Worm (Caenorhabditis elegans) whole organism, young adult: ENCODE data around the gene nhr-269.

Experiments
- B0019.2 ChIP-seq: fragments of 200-800 bp; sonication (Bioruptor generic); conservative IDR thresholded peaks from 2 replicates; pipeline ENCODE4 v1.3.6; 2022; ENCODE audit warnings: missing genetic modification reagents, missing genetic modification characterization, missing compliant biosample characterization
- D2030.7 ChIP-seq: fragments of 200-800 bp; sonication (Bioruptor generic); IDR thresholded peaks from 2 replicates; pipeline ENCODE4 v1.3.6; 2022; ENCODE audit warnings: missing genetic modification reagents, missing genetic modification characterization, missing compliant biosample characterization
- F37B4.10 ChIP-seq: fragments of 200-800 bp; sonication (Bioruptor generic); IDR thresholded peaks from 2 replicates; pipeline ENCODE4 v1.3.6; 2022; ENCODE audit warnings: missing genetic modification characterization, missing compliant biosample characterization
- F39B2.1 ChIP-seq: fragments of 200-800 bp; sonication (Bioruptor generic); IDR thresholded peaks from 2 replicates; pipeline ENCODE4 v1.3.6; 2022; ENCODE audit warnings: missing genetic modification reagents, missing genetic modification characterization, missing compliant biosample characterization
- F55B11.4 ChIP-seq: sonication (generic microtip); optimal IDR thresholded peaks from 2 replicates; lab custom pipeline; 2016; ENCODE audit warnings: missing compliant biosample characterization, missing genetic modification characterization, borderline replicate concordance; ENCODE audit not compliant: insufficient read depth
- K11D2.4 ChIP-seq: fragments of 200-800 bp; sonication (Bioruptor generic); IDR thresholded peaks from 2 replicates; pipeline ENCODE4 v1.3.6; 2022; ENCODE audit warnings: missing genetic modification reagents, missing genetic modification characterization, missing compliant biosample characterization
- Y53G8AR.9 ChIP-seq: fragments of 200-800 bp; sonication (Bioruptor generic); conservative IDR thresholded peaks from 2 replicates; pipeline ENCODE4 v1.3.6; 2022; ENCODE audit warnings: missing genetic modification reagents, missing genetic modification characterization, missing compliant biosample characterization
- Y67H2A.10 ChIP-seq: fragments of 200-800 bp; sonication (Bioruptor generic); conservative IDR thresholded peaks from 2 replicates; pipeline ENCODE4 v1.3.6; 2022; ENCODE audit warnings: missing genetic modification reagents, missing genetic modification characterization, missing compliant biosample characterization
- aptf-2 ChIP-seq: fragments of 200-800 bp; sonication (Bioruptor generic); conservative IDR thresholded peaks from 2 replicates; pipeline ENCODE4 v1.3.6; 2022; ENCODE audit warnings: missing genetic modification reagents, missing genetic modification characterization, missing compliant biosample characterization
- aptf-3 ChIP-seq: fragments of 200-800 bp; sonication (Bioruptor generic); IDR thresholded peaks from 2 replicates; pipeline ENCODE4 v1.3.6; 2022; ENCODE audit warnings: missing genetic modification characterization, missing compliant biosample characterization
- atf-7 ChIP-seq: sonication (generic microtip); optimal IDR thresholded peaks from 2 replicates; lab custom pipeline; 2017; ENCODE audit warnings: mild to moderate bottlenecking, missing genetic modification characterization, missing compliant biosample characterization
- athp-1 ChIP-seq: sonication (generic microtip); optimal IDR thresholded peaks from 2 replicates; lab custom pipeline; 2017; ENCODE audit warnings: mild to moderate bottlenecking, missing genetic modification characterization, missing compliant biosample characterization
- attf-3 ChIP-seq: fragments of 200-800 bp; sonication (Bioruptor generic); conservative IDR thresholded peaks from 2 replicates; pipeline ENCODE4 v1.3.6; 2022; ENCODE audit warnings: missing genetic modification reagents, missing genetic modification characterization, missing compliant biosample characterization
- bed-1 ChIP-seq: fragments of 200-800 bp; sonication (Bioruptor generic); IDR thresholded peaks from 2 replicates; pipeline ENCODE4 v1.3.6; 2022; ENCODE audit warnings: missing genetic modification reagents, missing genetic modification characterization, missing compliant biosample characterization
- bed-2 ChIP-seq: fragments of 200-800 bp; sonication (Bioruptor generic); IDR thresholded peaks from 2 replicates; pipeline ENCODE4 v1.3.6; 2022; ENCODE audit warnings: missing genetic modification reagents, missing genetic modification characterization, missing compliant biosample characterization
- ccch-3 ChIP-seq: fragments of 200-800 bp; sonication (Bioruptor generic); optimal IDR thresholded peaks from 2 replicates; lab custom pipeline; 2018; ENCODE audit warnings: mild to moderate bottlenecking, missing genetic modification characterization, missing compliant biosample characterization
- cebp-1 ChIP-seq, 2 experiments: fragments of 200-800 bp in 1 of 2; sonication (Bioruptor generic) in 1 of 2; sonication (generic microtip) in 1 of 2; IDR thresholded peaks in 1 of 2; optimal IDR thresholded peaks in 1 of 2; 2 replicates each; pipeline versions ENCODE4 v1.3.6 to Lab custom; 2017 to 2022; ENCODE audit warnings: missing compliant biosample characterization in 2 of 2, missing genetic modification characterization in 2 of 2, mild to moderate bottlenecking in 1 of 2, missing genetic modification reagents in 1 of 2, moderate library complexity in 1 of 2
- cebp-2 ChIP-seq: fragments of 200-800 bp; sonication (Bioruptor generic); IDR thresholded peaks from 2 replicates; pipeline ENCODE4 v1.3.6; 2022; ENCODE audit warnings: missing genetic modification characterization, missing compliant biosample characterization
- ceh-27 ChIP-seq: fragments of 200-800 bp; sonication (Bioruptor generic); optimal IDR thresholded peaks from 2 replicates; lab custom pipeline; 2018; ENCODE audit warnings: mild to moderate bottlenecking, missing genetic modification characterization, moderate library complexity, missing compliant biosample characterization
- die-1 ChIP-seq: sonication (generic microtip); optimal IDR thresholded peaks from 2 replicates; lab custom pipeline; 2016; ENCODE audit warnings: missing genotype, mild to moderate bottlenecking, missing genetic modification characterization, missing compliant biosample characterization
- dox-1 ChIP-seq: fragments of 200-800 bp; sonication (Bioruptor generic); IDR thresholded peaks from 2 replicates; pipeline ENCODE4 v1.3.6; 2022; ENCODE audit warnings: missing genetic modification reagents, missing genetic modification characterization, missing compliant biosample characterization
- dpl-1 ChIP-seq: fragments of 150-350 bp; optimal IDR thresholded peaks from 2 replicates; lab custom pipeline; 2014; ENCODE audit warnings: missing biosample characterization, missing genetic modification reagents, missing genetic modification characterization
- ekl-4 ChIP-seq: fragments of 200-800 bp; sonication (Bioruptor generic); IDR thresholded peaks from 2 replicates; pipeline ENCODE4 v1.3.6; 2022; ENCODE audit warnings: missing genetic modification reagents, missing genetic modification characterization, missing compliant biosample characterization
- him-1 ChIP-seq: sonication (generic microtip); optimal IDR thresholded peaks from 2 replicates; lab custom pipeline; 2016; ENCODE audit warnings: missing genotype, missing genetic modification reagents, missing genetic modification characterization, missing compliant biosample characterization
- hmg-1.2 ChIP-seq: fragments of 200-800 bp; sonication (Bioruptor generic); IDR thresholded peaks from 2 replicates; pipeline ENCODE4 v1.3.6; 2022; ENCODE audit warnings: missing genetic modification reagents, missing genetic modification characterization, missing compliant biosample characterization
- let-526 ChIP-seq: fragments of 200-800 bp; sonication (Bioruptor generic); IDR thresholded peaks from 2 replicates; pipeline ENCODE4 v1.3.6; 2022; ENCODE audit warnings: missing genetic modification reagents, missing genetic modification characterization, missing compliant biosample characterization
- let-607 ChIP-seq, 2 experiments: fragments of 200-800 bp in 1 of 2; sonication (Bioruptor generic) in 1 of 2; sonication (generic microtip) in 1 of 2; optimal IDR thresholded peaks; 2 replicates each; lab custom pipeline; 2016 to 2018; ENCODE audit warnings: mild to moderate bottlenecking in 2 of 2, missing compliant biosample characterization in 2 of 2, missing genetic modification characterization in 2 of 2, moderate library complexity in 2 of 2, missing genotype in 1 of 2
- lsl-1 ChIP-seq: fragments of 200-800 bp; sonication (Bioruptor generic); optimal IDR thresholded peaks from 2 replicates; lab custom pipeline; 2018; ENCODE audit warnings: mild to moderate bottlenecking, missing genetic modification characterization, moderate library complexity, missing compliant biosample characterization
- lsy-27 ChIP-seq: sonication (generic microtip); optimal IDR thresholded peaks from 2 replicates; lab custom pipeline; 2017; ENCODE audit warnings: missing genetic modification characterization, mild to moderate bottlenecking, missing compliant biosample characterization, antibody characterized with exemption, missing genotype, borderline replicate concordance; ENCODE audit not compliant: insufficient read depth
- madf-10 ChIP-seq: sonication (generic microtip); optimal IDR thresholded peaks from 2 replicates; lab custom pipeline; 2016; ENCODE audit warnings: mild to moderate bottlenecking, missing genetic modification characterization, missing compliant biosample characterization
- madf-6 ChIP-seq: fragments of 200-800 bp; sonication (Bioruptor generic); IDR thresholded peaks from 2 replicates; pipeline ENCODE4 v1.3.6; 2022; ENCODE audit warnings: missing genetic modification reagents, missing genetic modification characterization, missing compliant biosample characterization
- mcd-1 ChIP-seq: fragments of 200-800 bp; sonication (Bioruptor generic); IDR thresholded peaks from 2 replicates; pipeline ENCODE4 v1.3.6; 2022; ENCODE audit warnings: missing genetic modification reagents, missing genetic modification characterization, missing compliant biosample characterization
- mel-28 ChIP-seq: sonication (generic microtip); optimal IDR thresholded peaks from 2 replicates; lab custom pipeline; 2016; ENCODE audit warnings: borderline replicate concordance, mild to moderate bottlenecking, missing genetic modification characterization, missing compliant biosample characterization
- mes-4 ChIP-seq: sonication (generic microtip); optimal IDR thresholded peaks from 2 replicates; lab custom pipeline; 2016; ENCODE audit warnings: missing genotype, missing genetic modification characterization, missing compliant biosample characterization
- nhr-120 ChIP-seq: fragments of 200-800 bp; sonication (Bioruptor generic); IDR thresholded peaks from 2 replicates; pipeline ENCODE4 v1.3.6; 2022; ENCODE audit warnings: missing genetic modification characterization, missing compliant biosample characterization
- nhr-27 ChIP-seq: fragments of 200-800 bp; sonication (Bioruptor generic); optimal IDR thresholded peaks from 2 replicates; lab custom pipeline; 2018; ENCODE audit warnings: mild to moderate bottlenecking, missing genetic modification characterization, moderate library complexity, missing compliant biosample characterization
- pbrm-1 ChIP-seq: fragments of 200-800 bp; sonication (Bioruptor generic); IDR thresholded peaks from 2 replicates; pipeline ENCODE4 v1.3.6; 2022; ENCODE audit warnings: missing genetic modification reagents, missing genetic modification characterization, missing compliant biosample characterization
- somi-1 ChIP-seq: fragments of 200-800 bp; sonication (Bioruptor generic); optimal IDR thresholded peaks from 2 replicates; lab custom pipeline; 2018; ENCODE audit warnings: mild to moderate bottlenecking, missing genetic modification characterization, missing compliant biosample characterization
- unc-62 ChIP-seq: fragments of 150-350 bp; optimal IDR thresholded peaks from 2 replicates; lab custom pipeline; 2014; ENCODE audit warnings: missing biosample characterization, missing genetic modification reagents, missing genetic modification characterization
- zim-3 ChIP-seq: sonication (generic microtip); optimal IDR thresholded peaks from 2 replicates; lab custom pipeline; 2017; ENCODE audit warnings: mild to moderate bottlenecking, missing genetic modification characterization, moderate library complexity, missing compliant biosample characterization
- ztf-22 ChIP-seq: fragments of 200-800 bp; sonication (Bioruptor generic); optimal IDR thresholded peaks from 2 replicates; lab custom pipeline; 2018; ENCODE audit warnings: mild to moderate bottlenecking, missing genetic modification characterization, moderate library complexity, missing compliant biosample characterization
- ztf-25 ChIP-seq: fragments of 200-800 bp; sonication (Bioruptor generic); IDR thresholded peaks from 2 replicates; pipeline ENCODE4 v1.3.6; 2022; ENCODE audit warnings: missing genetic modification reagents, missing genetic modification characterization, missing compliant biosample characterization
- ztf-26 ChIP-seq: sonication (generic microtip); optimal IDR thresholded peaks from 2 replicates; lab custom pipeline; 2017; ENCODE audit warnings: missing genetic modification characterization, missing compliant biosample characterization
- ztf-3 ChIP-seq: fragments of 200-800 bp; sonication (Bioruptor generic); optimal IDR thresholded peaks from 2 replicates; lab custom pipeline; 2018; ENCODE audit warnings: mild to moderate bottlenecking, missing genetic modification characterization, missing compliant biosample characterization

Gene nhr-269

DNA sequence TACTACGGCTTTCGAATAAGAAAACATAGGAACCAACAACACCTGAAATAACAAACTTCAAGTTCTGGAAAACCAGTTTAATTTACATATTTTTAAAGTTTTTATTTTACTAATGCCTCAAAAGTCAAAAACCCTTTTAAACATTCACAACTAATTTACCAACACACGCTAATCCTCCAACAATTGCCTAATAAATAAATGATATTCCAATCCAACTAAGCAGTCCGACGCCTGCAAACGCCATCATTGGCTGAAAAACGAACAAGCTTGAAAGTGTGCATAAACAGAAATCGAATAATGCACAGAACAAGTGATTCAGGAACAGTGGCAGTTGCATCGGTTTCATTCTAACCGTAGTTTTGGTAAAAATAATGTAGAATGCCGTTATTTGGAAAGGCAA, 1.8 kb downstream of the nhr-269 start:
- TF ChIP-seq dpl-1 (GFP tag; lab: Kevin White, UChicago) (no peak), attf-3 (GFP tag; lab: Robert Waterston, UW) (no peak), mes-4 (tag; lab: Kevin White, UChicago) (no peak), cebp-2 (GFP tag; lab: Robert Waterston, UW) (no peak), die-1 (tag; lab: Kevin White, UChicago) (no peak), mcd-1 (GFP tag; lab: Robert Waterston, UW) (no peak)

DNA sequence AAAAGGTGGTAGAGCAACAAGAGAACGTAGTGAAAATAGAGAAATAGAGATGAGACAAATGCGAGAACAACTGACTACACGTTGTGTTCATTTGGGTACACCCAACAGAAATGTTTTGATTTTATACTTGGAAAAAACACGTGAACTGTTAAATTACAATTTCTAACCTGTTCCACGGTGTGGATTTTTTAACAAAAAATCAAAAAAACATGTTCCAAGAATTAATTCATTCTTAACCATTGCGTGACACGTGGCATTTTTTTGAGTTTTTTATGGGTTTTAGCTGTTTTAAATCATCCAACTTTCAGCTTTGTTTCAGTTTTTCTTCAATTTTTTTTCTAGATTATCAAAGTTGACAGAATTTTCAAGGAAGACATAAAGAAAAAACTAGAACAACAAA, 8.2 kb downstream of the nhr-269 start, which contains the start of gene ech-1.1:
Gene ech-1.1, minus strand, starts transcription at position 101 of the 400 bp plus-strand sequence.
- TF ChIP-seq hmg-1.2 (GFP tag; lab: Robert Waterston, UW) = 0 out of 2 replicates have a peak, but pooled peaks have one; percentile 45

DNA sequence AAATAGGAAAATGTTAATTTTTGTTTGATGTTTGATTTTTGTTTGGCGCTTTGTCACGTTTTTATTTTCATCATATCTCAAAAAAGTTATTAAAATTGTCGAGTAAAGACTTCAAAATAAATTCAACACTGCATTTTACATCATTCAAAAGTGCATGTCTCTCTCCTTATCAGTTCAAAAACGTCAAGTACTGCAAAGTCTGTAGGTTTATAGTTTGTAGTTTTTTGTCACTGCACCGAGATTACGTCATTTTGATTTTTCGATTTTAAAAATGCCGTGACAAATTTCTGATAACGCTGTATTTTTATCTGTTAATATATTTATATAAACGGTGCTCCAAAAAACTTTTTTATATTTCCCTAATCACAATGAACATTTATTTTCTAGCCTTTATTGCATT, 15.0 kb downstream of the nhr-269 start, which contains the start of gene C29F3.7:
Gene C29F3.7, plus strand, starts transcription at position 254 of the 400 bp plus-strand sequence.
- TF ChIP-seq D2030.7 (GFP tag; lab: Robert Waterston, UW) = no peak
- TF ChIP-seq ccch-3 = no peak
- no peak for TF ChIP-seq let-526 (GFP tag; lab: Robert Waterston, UW)
- TF ChIP-seq lsy-27 (tag; lab: Kevin White, UChicago) = no peak
- TF ChIP-seq dox-1 = no peak
- peak; percentile 16; the same call in 1 of the 2 replicates for TF ChIP-seq cebp-1 (GFP tag; IDR thresholded peaks at IDR 0.05; lab: Robert Waterston, UW)
- no peak for TF ChIP-seq cebp-1 (tag; optimal IDR thresholded peaks at IDR 0.05; lab: Kevin White, UChicago)
- no peak for TF ChIP-seq ceh-27
- TF ChIP-seq mel-28 = no peak
- TF ChIP-seq F39B2.1 (GFP tag; lab: Robert Waterston, UW) = no peak
- TF ChIP-seq F55B11.4 = no peak
- no peak for TF ChIP-seq nhr-120 (GFP tag; lab: Robert Waterston, UW)
- TF ChIP-seq B0019.2 = no peak
- no peak for TF ChIP-seq ztf-3
- no peak for TF ChIP-seq mcd-1 (GFP tag; lab: Robert Waterston, UW)
- TF ChIP-seq aptf-2 (GFP tag; lab: Robert Waterston, UW) = no peak
- TF ChIP-seq pbrm-1 (GFP tag; lab: Robert Waterston, UW) = no peak
- peak; percentile 85 for TF ChIP-seq atf-7
- peak; percentile 49 for TF ChIP-seq unc-62 (GFP tag; lab: Kevin White, UChicago)
- no peak for TF ChIP-seq athp-1
- no peak for TF ChIP-seq Y53G8AR.9 (GFP tag; lab: Robert Waterston, UW)
- TF ChIP-seq K11D2.4 (GFP tag; lab: Robert Waterston, UW) = no peak
- no peak for TF ChIP-seq F37B4.10 (GFP tag; lab: Robert Waterston, UW)
- TF ChIP-seq madf-10 (tag; lab: Kevin White, UChicago) = no peak
- TF ChIP-seq ekl-4 (GFP tag; lab: Robert Waterston, UW) = no peak
- no peak for TF ChIP-seq dpl-1 (GFP tag; lab: Kevin White, UChicago)
- no peak for TF ChIP-seq let-607 (tag; optimal IDR thresholded peaks at IDR 0.05; lab: Kevin White, UChicago)
- TF ChIP-seq bed-1 (GFP tag; lab: Robert Waterston, UW) = no peak
- no peak for TF ChIP-seq ztf-25
- no peak for TF ChIP-seq him-1 (tag; lab: Kevin White, UChicago)
- no peak for TF ChIP-seq ztf-26 (tag; lab: Kevin White, UChicago)
- TF ChIP-seq lsl-1 (GFP tag; lab: Kevin White, UChicago) = no peak
- no peak for TF ChIP-seq Y67H2A.10 (GFP tag; lab: Robert Waterston, UW)
- TF ChIP-seq zim-3 (tag; lab: Kevin White, UChicago) = no peak
- TF ChIP-seq hmg-1.2 (GFP tag; lab: Robert Waterston, UW) = no peak
- TF ChIP-seq ztf-22 (GFP tag; lab: Kevin White, UChicago) = peak; percentile 78
- no peak for TF ChIP-seq aptf-3 (GFP tag; lab: Robert Waterston, UW)
- no peak for TF ChIP-seq somi-1 (GFP tag; lab: Kevin White, UChicago)
- TF ChIP-seq nhr-27 = no peak
- no peak for TF ChIP-seq bed-2 (GFP tag; lab: Robert Waterston, UW)
- no peak for TF ChIP-seq madf-6 (GFP tag; lab: Robert Waterston, UW)
